Fruit fly (Drosophila melanogaster) whole organism: ENCODE results near the gene CG11583.

Experiments
- CG8478 ChIP-seq: fragments of >200 bp; optimal IDR thresholded peaks from 2 replicates; lab custom pipeline; 2018; ENCODE audit warnings: inconsistent platforms
- Dll ChIP-seq: fragments of >200 bp; optimal IDR thresholded peaks from 2 replicates; lab custom pipeline; 2017
- EcR ChIP-seq, 2 experiments: fragments of >200 bp; optimal IDR thresholded peaks; 2 replicates each; lab custom pipeline; 2017; ENCODE audit warnings: missing biosample characterization in 2 of 2, missing genetic modification characterization in 2 of 2, missing genetic modification reagents in 2 of 2
- pan ChIP-seq: fragments of >200 bp; optimal IDR thresholded peaks from 2 replicates; lab custom pipeline; 2017
- psq ChIP-seq: fragments of >200 bp; optimal IDR thresholded peaks from 2 replicates; lab custom pipeline; 2017
- usp ChIP-seq: fragments of >200 bp; optimal IDR thresholded peaks from 2 replicates; lab custom pipeline; 2017; ENCODE audit warnings: missing biosample characterization, missing genetic modification characterization, mixed read lengths

CG11583 gene

DNA sequence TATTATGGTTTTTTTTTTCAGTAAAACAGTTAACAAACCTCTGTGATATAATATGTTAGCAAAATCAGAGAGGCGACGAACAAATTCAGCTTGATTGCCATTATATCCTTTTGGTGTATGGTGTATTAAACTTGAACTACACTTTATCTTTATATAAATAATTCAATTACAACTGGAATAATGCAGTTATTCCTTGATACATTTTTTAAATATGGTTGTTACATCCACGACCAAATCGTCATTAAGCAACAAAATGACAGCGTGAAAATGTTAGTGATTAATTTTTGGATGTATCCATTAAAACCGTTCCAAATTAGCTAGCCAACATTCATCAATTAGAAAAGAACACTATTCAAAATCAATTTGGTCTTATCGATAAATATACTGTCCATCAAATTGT, 15.2 kb downstream of the CG11583 start, which contains the start of gene CG33764:
CG33764 (minus strand) TSS at position 101 of the 400 bp plus-strand sequence.
- TF ChIP-seq psq (lab: Kevin White, UChicago), result no peak
- no peak for TF ChIP-seq pan
- TF ChIP-seq CG8478 (lab: Kevin White, UChicago), result no peak
- no peak for TF ChIP-seq usp
- TF ChIP-seq EcR (GFP tag; optimal IDR thresholded peaks at IDR 0.05; lab: Kevin White, UChicago), result no peak
- no peak for TF ChIP-seq Dll (lab: Kevin White, UChicago)

DNA sequence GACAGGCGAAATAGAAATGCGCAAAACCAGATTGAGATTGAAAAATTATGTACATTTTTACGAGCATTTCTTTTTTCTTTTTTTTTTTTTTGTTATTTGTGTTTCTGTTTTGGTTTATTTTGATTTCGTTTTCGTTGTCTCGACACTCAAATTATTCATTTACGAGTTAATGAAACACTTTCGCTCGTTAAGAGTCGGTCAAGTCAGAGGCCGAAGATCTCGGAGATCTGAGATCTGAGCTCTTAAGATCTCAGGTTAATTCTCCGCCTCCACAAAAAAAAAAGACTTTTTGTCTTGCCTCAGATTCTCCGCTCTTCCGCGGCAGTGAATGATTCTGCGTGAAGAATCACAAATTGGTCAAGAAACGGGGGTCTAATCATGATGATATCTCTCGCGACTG, 16.8 kb downstream of the CG11583 start:
- TF ChIP-seq CG8478 (lab: Kevin White, UChicago) (no peak), pan (no peak)

DNA sequence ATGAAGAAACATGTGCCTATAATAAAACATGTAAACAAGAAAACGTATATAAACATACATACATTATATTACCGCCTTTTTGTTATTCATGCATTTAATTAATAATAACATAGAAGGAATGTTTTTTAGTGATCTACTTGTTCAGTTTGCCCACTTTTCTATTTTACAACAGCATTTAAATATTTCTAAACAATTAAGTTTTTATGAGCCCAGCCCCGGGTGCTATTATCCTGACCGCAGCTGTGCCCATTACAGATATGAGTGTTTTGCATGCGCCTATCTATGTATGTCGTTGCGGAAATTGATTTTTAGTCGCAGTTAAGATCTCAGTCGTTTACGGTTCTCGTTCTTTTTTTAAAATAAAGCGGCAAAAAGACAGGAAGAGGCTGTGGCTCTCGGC, 17.7 kb downstream of the CG11583 start:
- TF ChIP-seq pan, result no peak
- TF ChIP-seq Dll (lab: Kevin White, UChicago), result no peak
- no peak for TF ChIP-seq usp
- TF ChIP-seq CG8478 (lab: Kevin White, UChicago), result no peak
- no peak for TF ChIP-seq psq (lab: Kevin White, UChicago)

DNA sequence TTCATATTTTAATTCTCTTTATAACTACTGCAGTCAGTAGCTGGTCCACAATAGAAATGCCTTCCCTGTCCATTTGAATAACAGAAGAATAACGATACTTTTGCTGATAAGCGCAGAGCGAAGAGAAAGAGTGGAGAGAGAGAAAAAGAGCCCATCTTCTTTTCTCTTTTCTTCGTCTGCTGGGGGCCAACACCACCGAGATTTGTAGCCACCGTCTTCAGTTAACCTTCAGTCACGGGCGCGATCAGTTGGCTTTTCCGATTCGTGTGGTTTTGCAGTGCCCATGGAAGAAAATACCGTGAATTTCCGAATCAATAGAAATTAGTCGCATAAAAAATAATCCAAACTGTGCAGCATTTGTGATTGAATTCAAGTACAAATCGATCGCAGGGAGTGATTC, 19.1 kb downstream of the CG11583 start, which contains the start of gene CG1273:
CG1273 (plus strand) TSS at position 218 of the 400 bp plus-strand sequence.
- TF ChIP-seq EcR (GFP tag; optimal IDR thresholded peaks at IDR 0.05; lab: Kevin White, UChicago) (no peak), Dll (lab: Kevin White, UChicago) (no peak)

DNA sequence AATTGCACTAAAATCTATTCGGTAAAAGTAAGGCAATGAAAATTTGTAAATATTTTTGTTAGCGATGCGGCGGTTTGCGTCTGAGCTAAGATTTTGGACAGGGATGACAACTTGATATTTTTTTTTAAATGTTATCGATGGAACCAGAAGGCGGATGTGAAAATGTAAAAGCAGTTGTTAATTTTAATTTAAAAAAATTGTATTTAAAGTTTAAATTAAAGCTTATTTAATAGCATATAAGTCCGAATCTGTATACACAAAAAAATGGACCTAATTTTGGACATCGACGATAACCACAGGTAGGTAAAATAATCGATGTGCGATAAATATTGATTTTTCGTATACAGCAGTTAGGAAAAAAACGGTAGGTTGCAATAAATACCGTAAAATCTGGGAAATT, 20.2 kb downstream of the CG11583 start, which contains the start of the genes CG11586 and VhaM9.7-a:
CG11586 (minus strand) TSS at position 87 of the 400 bp plus-strand sequence.
VhaM9.7-a (plus strand) TSS at position 322 of the 400 bp plus-strand sequence.
- TF ChIP-seq Dll (lab: Kevin White, UChicago) (no peak), CG8478 (lab: Kevin White, UChicago) (no peak), pan (no peak), psq (lab: Kevin White, UChicago) (no peak), usp (no peak), EcR (GFP tag; optimal IDR thresholded peaks at IDR 0.05; lab: Kevin White, UChicago) (no peak)

DNA sequence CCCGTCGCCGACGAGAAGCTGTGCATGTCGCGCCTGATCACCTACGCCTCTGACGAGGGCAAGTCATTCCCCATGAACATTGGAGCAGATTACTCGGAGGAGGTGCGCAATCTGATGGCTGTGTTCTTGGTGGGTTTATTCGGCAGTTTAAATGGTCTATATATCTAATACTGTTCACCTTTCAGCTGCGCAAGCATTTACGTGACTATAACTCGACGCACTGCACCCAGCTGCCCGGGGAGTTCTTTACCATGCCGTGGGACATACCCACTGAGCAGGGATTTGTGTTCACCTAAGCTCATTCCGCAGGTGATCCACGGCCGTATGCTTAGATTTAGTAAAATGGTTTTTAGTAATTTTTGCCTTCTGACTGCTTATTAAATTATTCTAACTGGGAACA, 21.4 kb downstream of the CG11583 start:
- no peak for TF ChIP-seq pan
- no peak for TF ChIP-seq Dll (lab: Kevin White, UChicago)
- TF ChIP-seq usp, result no peak
- TF ChIP-seq EcR (GFP tag; optimal IDR thresholded peaks at IDR 0.05; lab: Kevin White, UChicago), result no peak
- no peak for TF ChIP-seq CG8478 (lab: Kevin White, UChicago)
- TF ChIP-seq psq (lab: Kevin White, UChicago), result no peak

DNA sequence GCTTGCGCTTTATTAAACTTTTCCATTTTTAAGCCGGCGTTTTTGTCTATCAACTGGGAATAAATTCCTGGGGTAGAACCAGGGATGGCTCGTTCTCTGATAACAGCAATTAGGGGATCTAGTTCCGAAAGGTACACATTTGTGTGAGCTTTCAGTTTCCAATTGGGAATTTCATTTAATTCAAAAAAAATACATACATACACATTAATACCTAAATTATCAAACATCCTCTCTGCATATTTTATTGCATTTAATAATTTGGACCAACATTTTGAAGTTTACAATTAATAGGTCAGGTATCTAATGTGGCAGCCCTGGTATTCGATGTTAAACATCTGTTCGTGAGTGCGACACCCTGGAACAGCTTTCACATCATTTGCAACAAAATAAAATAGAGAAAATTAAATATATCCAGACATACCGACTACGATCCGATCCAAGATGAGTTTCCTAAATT, 23.5 kb downstream of the CG11583 start, which contains the start of the genes CG15011 and CG1309:
CG15011 (minus strand) TSS at position 51 of the 457 bp plus-strand sequence.
CG1309 (plus strand) TSS at position 329 of the 457 bp plus-strand sequence.
- TF ChIP-seq EcR (GFP tag; optimal IDR thresholded peaks at IDR 0.05; lab: Kevin White, UChicago), result no peak
- TF ChIP-seq CG8478 (lab: Kevin White, UChicago), result no peak
- TF ChIP-seq psq (lab: Kevin White, UChicago), result no peak
- no peak for TF ChIP-seq Dll (lab: Kevin White, UChicago)
- TF ChIP-seq pan, result no peak
- no peak for TF ChIP-seq usp

DNA sequence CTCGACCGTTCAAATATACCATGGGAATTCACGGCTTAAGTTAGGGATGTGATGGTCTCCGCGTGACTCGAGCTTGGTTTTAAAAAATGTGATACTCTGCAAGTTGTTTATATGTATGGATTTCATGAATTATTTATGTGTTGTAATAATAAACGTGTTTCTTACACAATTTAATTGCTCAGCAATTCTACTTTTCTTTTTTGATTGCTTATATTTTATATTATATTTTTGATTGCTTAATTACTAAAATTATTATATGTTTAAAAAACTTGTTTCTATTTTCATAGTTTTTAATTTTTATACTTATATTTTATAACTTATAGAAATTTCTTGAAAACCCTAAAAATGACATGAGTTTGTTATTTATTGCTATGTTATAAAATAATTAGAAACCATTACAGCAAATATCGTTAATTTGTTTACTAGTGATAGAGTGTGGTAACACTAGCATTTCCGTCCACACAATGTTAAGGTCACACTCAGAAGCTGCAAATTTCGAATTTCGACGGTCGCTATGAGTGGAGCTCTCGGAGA, 28.2 kb downstream of the CG11583 start, which contains the start of the genes ago and CG1265:
ago (minus strand) TSS at position 6 of the 534 bp plus-strand sequence.
CG1265 (plus strand) TSS at position 476 of the 534 bp plus-strand sequence.
- TF ChIP-seq psq (lab: Kevin White, UChicago), result no peak
- no peak for TF ChIP-seq Dll (lab: Kevin White, UChicago)
- TF ChIP-seq usp, result no peak
- no peak for TF ChIP-seq pan
- no peak for TF ChIP-seq EcR (GFP tag; optimal IDR thresholded peaks at IDR 0.05; lab: Kevin White, UChicago)
- TF ChIP-seq CG8478 (lab: Kevin White, UChicago), result no peak

DNA sequence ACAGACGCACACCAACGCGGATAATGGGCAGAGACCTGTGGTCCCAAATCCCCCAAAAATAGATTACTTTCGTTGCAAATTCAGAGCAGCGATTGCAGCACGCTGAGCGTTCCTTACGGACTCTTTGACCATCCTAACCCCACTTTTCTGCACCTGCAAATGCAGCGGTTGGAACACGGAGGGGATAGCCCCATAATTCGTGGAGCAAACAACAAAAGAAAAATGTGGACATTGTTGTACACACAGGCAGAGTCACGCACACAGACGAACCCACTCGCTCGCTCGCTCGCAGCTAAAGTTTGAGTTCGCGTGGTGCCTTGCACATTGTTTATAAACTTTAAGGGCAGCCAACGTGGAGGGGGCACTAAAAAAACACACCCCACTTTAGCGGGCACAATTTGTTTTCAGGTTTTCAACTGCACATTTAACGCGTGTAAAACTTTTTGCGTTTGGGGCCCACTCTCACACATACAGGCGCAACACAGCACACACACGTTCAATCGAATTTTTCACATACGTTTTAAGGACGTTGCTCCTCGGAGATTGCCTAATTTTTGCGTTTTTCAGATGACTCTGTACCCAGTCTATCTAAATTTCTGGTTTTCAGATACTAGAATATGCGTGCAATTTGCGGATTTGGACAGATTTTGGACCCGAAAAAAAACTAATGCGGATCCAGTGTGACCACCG, 28.9 kb downstream of the CG11583 start:
- no peak for TF ChIP-seq Dll (lab: Kevin White, UChicago)
- TF ChIP-seq EcR (GFP tag; optimal IDR thresholded peaks at IDR 0.05; lab: Kevin White, UChicago), result no peak
- no peak for TF ChIP-seq usp
- no peak for TF ChIP-seq psq (lab: Kevin White, UChicago)
- no peak for TF ChIP-seq CG8478 (lab: Kevin White, UChicago)
- TF ChIP-seq pan, result no peak

DNA sequence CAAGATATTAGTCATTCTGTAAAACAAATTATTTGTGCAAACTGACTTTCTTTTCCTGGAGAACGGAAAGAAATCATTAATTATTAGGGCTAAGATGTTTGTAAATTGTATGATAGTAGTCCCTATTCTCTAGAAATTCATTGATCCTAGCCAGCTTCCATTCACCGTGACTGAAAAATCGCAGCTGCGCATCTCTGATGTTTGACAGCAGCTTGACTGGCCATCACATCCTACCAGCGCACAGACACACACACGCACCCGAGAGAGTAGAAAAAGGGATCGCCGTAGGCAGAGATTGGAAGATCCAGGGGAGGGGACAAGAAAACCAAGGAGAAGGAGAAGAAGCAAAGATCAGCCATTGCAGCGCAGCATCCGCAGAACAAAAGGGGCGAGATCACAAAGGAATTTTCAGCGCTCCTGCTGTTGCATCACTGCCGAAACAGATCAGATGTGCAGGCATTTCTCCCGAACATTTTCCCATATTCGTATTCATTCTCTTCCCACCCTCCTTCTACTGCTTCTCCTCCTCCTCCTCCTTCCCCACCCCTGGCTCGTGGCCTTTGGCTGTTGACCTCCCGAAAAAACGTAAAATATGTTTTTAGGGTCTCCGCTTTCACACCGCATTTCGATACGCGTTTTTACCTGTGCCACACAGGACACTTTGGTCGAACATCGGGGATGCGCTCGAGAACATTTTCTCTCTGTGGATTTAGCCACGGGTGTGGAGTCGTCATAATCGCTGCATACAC, 29.6 kb downstream of the CG11583 start:
- TF ChIP-seq Dll (lab: Kevin White, UChicago), result no peak
- no peak for TF ChIP-seq pan

DNA sequence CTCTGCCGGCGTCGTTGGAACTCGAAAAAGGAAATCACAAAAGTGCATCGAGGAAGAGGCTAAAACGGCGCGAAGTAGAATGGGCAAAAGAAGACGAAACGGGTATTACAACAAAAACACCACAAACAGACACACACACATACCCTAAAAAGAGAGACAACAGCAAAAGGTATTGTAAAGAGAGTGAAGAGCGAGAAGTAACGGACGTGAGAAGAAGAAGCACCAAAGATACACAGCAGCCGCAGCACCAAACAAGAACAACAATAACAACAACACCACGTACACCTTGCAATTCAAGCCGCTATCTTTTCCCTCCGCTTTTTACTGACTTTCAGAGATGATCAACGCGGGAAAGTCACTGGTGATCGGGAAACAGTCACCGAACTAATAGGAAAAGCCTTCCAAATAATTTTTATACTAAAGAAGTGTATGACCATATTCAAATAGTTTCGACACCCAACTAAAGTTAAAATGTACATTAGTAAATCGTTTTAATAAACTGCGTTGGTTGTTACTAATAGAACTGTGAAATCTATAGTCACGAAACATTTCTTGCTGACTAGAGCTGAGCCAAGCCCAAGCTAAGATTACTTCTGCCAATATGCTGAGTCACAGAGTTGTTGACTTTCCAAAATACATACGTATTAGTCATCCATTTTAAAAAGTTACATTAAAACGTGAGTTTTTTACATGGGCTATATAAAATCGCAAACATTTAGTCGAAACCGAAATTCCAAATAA, 30.3 kb downstream of the CG11583 start:
- TF ChIP-seq pan (no peak), EcR (GFP tag; optimal IDR thresholded peaks at IDR 0.05; lab: Kevin White, UChicago) (no peak), Dll (lab: Kevin White, UChicago) (no peak), psq (lab: Kevin White, UChicago) (no peak), CG8478 (lab: Kevin White, UChicago) (no peak), usp (no peak)
